Worm (Caenorhabditis elegans): ENCODE results near the gene mrp-4.

ce11 chrX:9869522-9869921 lies 14.6 kb upstream of the mrp-4 start, which contains the start of gene R07B1.13:
- TF ChIP-seq nhr-28 (tag; optimal IDR thresholded peaks at IDR 0.05) (no peak), unc-39 (tag; optimal IDR thresholded peaks at IDR 0.05) (no peak), nhr-237 (tag; optimal IDR thresholded peaks at IDR 0.05) (no peak), bed-3 (GFP tag; optimal IDR thresholded peaks at IDR 0.05) (no peak), sem-2 (GFP tag; optimal IDR thresholded peaks at IDR 0.05) (no peak), nhr-2 (tag; optimal IDR thresholded peaks at IDR 0.05) (no peak), elt-1 (tag; optimal IDR thresholded peaks at IDR 0.05; ENCODE audit: borderline replicate concordance, insufficient read depth) (no peak), nhr-12 (tag; optimal IDR thresholded peaks at IDR 0.05) (no peak), ces-1 (GFP tag; optimal IDR thresholded peaks at IDR 0.05) (no peak), lsy-2 (tag; optimal IDR thresholded peaks at IDR 0.05) (no peak), unc-62 (GFP tag; optimal IDR thresholded peaks at IDR 0.05) (no peak)

All from whole organism, mixed stage, embryonic.